Worm (Caenorhabditis elegans): Measurements from ENCODE around the gene nars-2.

Gene nars-2

DNA sequence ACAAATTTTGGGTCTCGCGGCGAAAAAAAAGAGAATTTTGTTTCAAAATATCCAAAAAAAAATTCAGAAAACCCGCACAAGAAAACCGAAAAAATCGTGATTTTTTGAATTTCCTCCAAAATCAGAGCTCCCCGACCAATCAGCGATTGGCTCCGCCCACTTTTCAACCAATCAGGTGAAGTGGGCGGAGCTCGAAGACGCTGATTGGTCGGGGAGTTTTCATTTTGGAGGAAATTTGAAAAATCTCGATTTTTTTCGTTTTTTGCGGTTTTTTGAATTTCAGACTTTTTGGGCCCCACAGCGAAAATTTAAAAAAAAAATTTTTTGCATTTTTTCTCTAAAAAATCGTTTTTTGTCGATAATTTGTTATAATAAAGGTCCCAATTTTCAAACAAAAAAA, 10.9 kb downstream of the nars-2 start:
- TF ChIP-seq unc-62 (GFP tag; optimal IDR thresholded peaks at IDR 0.05), result no peak

DNA sequence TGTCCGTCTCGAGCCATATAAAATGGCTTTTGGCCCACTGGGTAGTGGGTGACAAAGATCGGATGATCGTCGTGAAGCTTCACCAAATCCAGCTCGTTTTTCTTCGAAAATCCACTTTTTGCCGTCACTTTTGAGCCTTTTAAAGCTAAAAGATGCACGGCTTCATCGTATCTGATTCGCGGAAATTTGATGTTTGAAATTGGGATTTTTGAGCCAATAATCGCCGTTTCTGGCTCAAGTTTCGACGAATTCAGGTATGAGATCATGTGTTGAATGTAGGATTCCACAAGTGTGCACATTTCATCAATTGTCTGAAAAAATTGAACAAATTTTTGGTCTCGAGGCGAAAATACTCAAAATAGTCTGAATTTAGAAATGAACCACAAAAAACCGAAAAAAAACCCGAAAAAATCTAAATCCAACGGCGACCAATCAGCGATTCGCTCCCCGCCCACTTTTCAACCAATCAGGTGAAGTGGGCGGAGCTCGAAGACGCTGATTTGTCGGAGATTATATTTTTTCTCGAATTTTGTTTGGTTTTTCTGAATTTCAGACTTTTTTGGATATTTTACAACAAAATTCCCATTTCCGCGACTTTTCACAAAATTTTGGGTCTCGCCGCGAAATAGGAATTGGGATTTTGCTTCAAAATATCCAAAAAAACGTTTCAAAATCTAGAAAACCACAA, 11.7 kb downstream of the nars-2 start:
- TF ChIP-seq unc-62 (GFP tag; optimal IDR thresholded peaks at IDR 0.05), result no peak

DNA sequence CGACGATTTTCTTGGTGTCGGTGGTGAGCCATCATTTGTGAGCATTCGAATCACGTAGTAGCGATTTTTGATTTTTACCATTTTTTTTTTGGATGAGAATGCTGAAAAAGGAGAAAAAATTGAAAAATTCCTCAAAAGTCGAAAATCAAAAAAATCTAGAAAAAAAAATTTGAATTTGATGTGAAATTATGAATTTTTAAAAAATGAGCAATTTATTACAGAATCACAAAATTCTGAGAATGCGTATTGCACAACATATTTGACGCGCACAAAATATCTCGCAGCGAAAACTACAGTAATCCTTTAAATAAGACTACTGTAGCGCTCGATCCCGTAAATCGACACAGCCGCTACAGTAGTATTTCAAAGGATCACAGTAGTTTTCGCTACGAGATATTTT, 13.3 kb downstream of the nars-2 start, which contains the start of gene popl-5:
Gene popl-5, minus strand, starts transcription at position 101 of the 400 bp plus-strand sequence.
- no peak for TF ChIP-seq unc-62 (GFP tag; optimal IDR thresholded peaks at IDR 0.05)

DNA sequence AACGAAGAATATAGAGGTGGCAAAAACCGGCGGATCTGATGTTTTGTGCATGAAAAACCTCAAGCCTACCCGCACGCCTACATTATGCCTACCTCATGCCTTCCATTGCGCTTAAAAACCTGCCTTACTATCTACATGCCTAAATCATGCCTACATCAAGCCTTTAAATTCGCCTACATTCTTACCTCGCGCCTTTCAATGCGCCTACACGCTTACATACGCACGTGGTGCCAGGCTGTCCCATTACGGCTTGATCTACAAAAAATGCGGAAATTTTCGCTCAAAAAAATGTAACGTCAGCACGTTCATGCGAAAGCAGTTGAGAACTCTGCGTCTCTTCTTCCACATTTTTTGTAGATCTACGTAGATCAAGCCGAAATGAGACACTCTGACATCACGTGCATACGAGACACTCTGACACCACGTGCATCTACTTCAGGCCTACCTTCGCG, 16.4 kb downstream of the nars-2 start, which contains the start of gene fbxa-220:
Gene fbxa-220, minus strand, starts transcription at position 51 of the 452 bp plus-strand sequence.
- no peak for TF ChIP-seq unc-62 (GFP tag; optimal IDR thresholded peaks at IDR 0.05)

DNA sequence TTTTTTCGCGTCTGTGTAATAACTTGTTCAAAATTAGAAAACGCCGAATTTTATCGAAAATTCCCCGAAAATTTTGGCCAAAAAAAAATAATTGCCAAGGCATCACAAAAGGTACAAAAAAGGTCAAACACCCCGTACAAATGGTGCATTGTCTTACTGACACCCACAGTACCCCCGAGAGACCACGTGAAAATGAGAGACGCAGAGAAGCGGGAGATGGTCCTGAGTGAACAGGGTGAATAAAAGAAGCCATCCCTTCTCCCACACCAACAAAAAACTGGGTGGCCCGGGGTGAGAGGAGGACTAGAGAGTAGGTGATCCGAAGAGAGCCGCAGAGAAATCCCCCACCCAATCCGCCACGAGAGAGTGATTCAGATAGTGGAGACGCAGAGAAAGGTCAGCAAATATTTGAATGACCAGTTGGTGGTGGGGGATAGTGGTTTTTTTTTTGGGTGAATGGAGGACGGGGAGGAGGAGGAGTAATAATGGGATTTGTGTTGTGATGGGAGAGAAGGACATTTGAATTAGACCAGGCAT, 19.2 kb downstream of the nars-2 start:
- no peak for TF ChIP-seq unc-62 (GFP tag; optimal IDR thresholded peaks at IDR 0.05)

DNA sequence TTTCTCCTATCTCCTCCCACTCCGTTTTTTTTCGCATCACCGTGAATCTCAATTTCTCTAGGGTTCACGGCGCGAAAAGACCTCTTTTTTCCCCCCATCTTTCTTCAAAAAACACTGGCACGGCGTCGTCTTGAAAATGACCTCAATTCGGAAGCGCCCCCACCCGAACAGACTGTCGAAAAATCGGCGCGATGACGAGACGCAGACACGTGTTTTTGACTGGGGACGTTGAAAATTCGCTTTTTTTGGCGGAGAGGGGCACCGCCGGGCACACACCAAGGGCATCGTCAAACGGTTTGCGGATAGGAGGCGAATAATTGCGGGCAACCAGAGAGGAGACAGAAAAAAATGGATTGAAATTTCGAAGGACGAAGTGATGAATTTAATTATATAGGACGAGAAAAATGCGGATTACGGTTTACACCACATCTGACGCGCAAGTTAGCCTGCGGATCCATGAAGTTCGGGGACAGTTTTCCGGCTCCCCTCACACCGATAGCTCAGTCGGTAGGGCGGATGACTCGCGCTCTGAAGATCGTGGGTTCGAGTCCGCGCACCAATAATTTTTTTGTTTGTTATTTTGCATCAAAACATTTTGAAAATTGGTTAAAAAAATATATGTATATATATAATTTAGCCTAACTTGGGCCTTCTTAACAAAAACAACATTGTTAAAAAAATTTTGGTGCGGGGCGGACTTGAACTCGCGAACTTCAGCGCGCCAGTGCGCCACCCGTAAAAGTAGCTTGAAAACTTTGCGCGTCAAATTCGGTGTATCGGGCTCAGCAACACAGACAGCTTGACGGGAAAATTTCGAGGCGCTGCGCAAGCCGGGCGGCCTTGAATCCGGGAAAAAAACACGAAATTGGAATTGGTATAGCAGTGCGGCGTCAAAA, 21.8 kb downstream of the nars-2 start:
- no peak for TF ChIP-seq unc-62 (GFP tag; optimal IDR thresholded peaks at IDR 0.05)

DNA sequence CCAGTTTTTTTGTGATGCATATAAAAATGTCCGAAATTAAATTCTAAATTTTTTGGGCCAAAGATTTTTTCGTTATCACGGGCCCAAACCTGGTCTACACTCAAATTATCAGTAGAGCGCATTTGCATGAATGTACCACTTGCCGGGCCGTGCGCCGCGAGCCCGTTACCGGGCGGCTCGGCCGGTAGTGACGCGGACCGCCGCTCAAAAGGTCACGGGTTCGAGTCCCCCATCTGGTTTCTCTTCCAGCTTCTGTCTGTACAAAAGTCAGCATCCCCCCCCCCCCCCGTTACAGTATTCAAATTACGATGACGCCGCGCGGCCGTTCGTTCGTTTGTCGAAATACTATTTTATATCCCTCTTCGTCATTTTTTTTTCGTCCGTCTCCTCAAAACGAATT, 23.2 kb downstream of the nars-2 start:
- TF ChIP-seq unc-62 (GFP tag; optimal IDR thresholded peaks at IDR 0.05), result no peak

DNA sequence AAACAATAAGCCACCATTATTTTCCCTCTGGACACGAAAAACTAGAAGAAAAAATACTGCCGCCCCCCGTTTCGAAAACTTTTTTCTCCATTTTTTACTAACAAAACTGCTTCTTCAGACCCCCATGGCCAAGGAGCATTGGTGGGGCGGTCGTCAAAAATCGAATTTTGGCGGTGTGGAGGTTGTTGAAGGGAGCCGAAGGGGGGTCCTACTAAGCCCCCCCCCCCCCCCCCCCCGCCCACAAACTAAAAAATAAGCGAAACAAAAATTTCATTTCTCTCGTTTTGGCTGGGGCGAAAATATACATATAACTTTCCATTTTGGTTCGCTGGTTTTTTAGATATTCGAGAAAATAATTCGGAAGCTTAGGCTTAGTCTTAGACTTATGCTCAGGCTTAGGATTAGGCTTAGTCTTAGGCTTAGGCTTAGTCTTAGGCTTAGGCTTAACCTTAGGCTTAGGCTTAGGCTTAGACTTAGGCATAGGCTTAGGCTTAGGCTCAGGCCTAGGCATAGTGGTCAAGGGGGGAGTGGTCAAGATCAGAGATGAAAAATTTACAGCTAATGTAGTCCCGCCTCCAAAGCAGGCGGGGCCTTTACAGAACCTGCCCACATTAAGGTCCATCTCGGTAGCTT, 25.8 kb downstream of the nars-2 start:
- no peak for TF ChIP-seq unc-62 (GFP tag; optimal IDR thresholded peaks at IDR 0.05)

DNA sequence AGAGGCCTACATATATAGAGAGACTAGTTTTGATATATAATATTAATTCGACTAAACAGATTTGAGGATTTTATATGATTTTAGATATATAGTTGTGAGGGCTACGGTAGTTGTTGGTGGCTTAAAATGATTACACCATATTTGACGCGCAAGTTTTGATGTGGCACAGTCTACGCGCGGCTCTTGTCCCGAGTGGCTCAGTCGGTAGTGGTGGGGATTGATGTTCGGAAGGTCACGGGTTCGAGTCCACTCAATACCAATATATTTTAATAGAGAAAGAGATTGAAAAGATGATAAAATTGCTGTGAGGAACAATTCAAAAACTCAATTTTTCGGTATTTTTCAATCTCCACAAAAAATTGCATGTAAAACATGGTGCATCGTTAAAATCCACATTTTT, 27.7 kb downstream of the nars-2 start:
- no peak for TF ChIP-seq unc-62 (GFP tag; optimal IDR thresholded peaks at IDR 0.05)

DNA sequence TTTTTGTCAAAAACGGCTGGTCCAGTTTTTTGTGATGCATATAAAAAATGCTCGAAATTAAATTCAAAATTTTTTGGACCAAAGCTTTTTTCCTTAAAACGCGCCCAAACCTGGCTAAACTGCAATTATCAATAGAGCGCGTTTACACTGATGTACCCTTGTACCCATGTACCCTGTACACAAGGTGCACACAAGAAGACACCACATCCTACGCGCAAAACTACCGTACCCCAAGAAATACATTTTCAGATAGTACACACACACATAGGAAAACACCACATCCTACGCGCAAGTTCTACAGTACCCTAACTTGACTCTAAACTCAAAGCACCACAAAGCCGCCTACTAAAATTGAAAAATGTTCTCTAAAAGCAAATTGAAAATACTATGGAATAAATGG, 29.2 kb downstream of the nars-2 start:
- no peak for TF ChIP-seq unc-62 (GFP tag; optimal IDR thresholded peaks at IDR 0.05)

DNA sequence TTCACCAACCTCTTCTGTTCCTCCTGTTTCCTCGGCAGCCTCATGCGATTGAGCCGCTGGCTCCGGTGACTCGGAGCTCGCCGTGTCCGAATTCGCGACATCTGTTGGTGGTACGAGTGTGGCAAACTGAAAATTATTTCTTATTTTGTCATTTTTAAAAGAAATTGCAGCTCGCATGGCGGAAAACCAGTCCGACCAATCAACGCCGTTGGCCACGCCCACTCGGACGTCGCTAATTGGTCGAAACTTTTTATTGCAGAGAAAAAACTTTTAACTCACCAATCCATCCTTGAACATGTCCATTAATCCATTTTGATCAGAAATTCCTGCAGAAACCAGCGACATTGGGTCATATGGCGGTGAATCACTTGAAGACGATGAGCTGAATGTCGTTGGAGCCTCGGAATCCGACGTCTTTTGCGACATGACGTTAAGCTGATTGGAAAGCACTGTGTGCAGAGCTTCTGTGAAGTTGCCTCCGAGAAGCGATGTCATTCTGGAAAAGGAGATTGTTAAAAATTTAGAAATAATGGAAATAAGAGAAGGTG, 30.2 kb downstream of the nars-2 start, which contains the start of gene bed-2:
Gene bed-2, minus strand, starts transcription at position 498 of the 548 bp plus-strand sequence.
- TF ChIP-seq unc-62 (GFP tag; optimal IDR thresholded peaks at IDR 0.05), result no peak

DNA sequence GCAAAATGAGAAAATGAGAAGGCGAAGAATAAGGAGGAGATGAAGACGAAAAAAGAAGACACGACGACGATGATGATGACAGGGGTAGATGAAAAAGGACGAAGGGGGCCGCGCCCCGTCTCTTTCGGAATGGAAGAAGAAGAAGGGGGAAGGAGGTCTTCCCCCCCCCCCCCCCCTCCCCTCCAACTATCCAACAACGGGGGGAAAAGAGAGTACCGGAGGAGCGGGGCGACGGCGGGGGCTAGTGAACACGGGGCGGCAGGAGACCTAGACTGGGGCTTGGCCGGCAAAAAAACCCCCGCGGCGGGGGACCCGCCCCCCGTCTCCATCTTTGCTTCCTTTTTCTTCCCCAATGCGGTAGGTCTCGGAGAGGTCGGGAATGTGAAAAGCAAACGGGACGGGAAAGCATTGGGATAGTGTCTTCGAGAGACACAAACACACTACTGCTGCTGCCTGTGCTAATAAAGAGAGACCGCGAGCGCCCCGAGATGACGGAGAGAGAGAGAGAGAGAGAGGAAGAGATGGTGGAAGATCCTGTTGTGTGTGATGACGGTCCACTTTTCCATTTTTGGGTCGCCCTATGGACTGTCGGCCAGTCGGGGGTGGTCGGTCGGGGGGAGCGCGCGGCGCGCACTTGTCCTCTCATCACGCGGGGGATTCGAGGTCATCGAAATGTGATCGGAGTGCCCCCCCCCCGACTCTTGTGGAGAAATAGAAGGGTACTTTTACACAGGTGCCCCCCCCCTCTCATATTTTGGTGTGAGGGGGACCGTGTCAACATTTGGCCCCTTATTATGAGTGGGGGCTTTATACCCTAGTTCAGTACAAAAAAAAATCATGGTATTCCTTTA, 32.7 kb downstream of the nars-2 start:
- TF ChIP-seq unc-62 (GFP tag; optimal IDR thresholded peaks at IDR 0.05), result no peak

DNA sequence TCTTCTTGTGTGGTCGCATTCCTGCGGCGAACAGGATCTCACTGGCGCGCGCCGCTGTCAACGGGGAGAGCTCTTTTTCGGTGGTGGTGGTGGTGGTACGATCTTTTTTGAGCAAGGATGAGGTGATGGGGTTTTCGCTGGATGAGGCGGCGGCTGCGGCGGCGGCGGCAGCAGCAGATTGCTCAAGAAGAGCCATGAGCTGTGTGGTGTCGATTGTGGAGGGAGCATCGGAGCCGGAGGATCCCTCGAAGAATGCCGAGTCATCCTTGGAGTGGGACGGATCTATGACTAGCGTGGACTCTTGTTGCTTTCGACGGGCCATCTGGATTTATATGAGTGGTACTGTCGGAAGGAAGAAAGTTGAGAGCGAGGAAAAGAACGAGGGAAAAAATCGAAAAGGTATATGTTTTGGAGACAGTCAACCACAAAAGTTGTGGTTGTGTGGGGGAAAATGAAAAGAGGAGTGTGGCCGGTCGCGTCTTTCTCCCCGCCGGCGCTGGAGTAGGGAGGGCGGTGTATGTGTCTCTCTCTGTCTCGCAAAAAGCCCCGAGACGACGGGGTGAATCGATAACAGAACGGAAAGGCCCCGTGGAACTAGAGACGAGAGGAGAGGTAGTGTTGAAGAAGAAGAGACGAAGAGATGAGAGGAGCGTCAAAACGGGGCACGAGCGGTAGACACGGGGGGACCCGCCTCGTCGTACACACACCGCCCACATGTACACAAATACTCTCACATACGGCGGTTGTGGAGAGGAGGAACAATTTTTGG, 33.9 kb downstream of the nars-2 start:
- no peak for TF ChIP-seq unc-62 (GFP tag; optimal IDR thresholded peaks at IDR 0.05)

DNA sequence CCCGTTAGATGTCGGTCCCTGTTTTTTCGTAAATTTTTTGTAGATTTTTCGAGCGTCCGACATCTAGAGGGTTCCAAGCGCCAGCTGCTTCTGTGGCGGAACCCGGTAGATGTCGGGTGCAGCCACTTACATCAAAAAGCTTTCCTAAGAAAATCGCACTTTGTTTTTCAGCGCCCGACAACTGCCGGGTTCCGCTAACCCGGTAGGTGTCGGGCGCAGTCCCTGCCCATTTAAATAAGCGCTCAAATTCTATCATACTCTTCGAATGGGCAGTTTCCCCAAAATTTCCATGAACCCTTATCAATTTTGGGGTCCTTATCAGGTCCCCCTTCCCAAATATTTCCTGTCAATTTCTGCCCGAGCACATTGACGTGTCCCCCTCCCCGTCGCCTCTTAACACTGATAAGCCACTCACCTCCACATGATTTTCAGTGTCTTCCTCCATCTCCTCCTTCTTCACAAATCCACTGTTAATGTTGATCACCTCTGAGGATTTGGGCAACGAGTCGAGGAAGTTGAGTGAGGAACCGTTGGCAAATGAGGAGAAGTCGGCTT, 35.1 kb downstream of the nars-2 start:
- TF ChIP-seq unc-62 (GFP tag; optimal IDR thresholded peaks at IDR 0.05), result no peak

All from whole organism, dauer.